Worm (Caenorhabditis elegans): ENCODE results near the gene glr-8.

ce11 chrX:6507734-6508133, 2.0 kb downstream of the glr-8 start:
- no peak for TF ChIP-seq lin-39 (tag; optimal IDR thresholded peaks at IDR 0.05)
- TF ChIP-seq pqm-1 (tag; optimal IDR thresholded peaks at IDR 0.05), result no peak
- no peak for TF ChIP-seq nfya-1 (tag; optimal IDR thresholded peaks at IDR 0.05; ENCODE audit: insufficient read depth)
- no peak for TF ChIP-seq ceh-82 (tag; optimal IDR thresholded peaks at IDR 0.05)

Measured in whole organism, L3 larva.